Worm (Caenorhabditis elegans) whole organism, L4 larva: ENCODE data around the gene Y60C6A.3.

ENCODE experiments used
- aly-2 ChIP-seq: sonication (generic microtip); optimal IDR thresholded peaks from 2 replicates; lab custom pipeline; 2018; ENCODE audit warnings: missing biosample characterization, missing genetic modification characterization
- fos-1 ChIP-seq: fragments of 150-350 bp; optimal IDR thresholded peaks from 2 replicates; lab custom pipeline; 2014; ENCODE audit warnings: missing biosample characterization, missing genetic modification characterization

DNA sequence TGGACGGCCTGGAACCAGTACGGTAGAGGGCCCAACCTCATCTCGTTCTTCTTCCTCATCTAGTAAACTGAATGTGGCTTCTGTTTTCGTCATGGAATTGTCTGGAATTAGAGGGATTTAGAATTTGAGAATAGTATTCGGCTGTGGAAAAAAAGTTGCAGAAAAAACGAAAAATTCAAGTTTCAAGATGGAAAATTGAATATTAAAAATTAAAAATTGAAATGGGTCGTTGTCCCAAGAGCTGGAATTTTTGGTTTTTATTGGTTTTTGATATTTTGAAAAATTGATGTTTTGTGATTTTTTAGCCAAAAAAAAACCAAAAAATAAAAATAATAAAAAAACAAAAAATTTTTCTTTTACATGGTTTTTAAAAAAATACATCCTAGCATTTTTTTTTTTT lies 20.2 kb downstream of the Y60C6A.3 start, which contains the start of gene R02F11.3:
- TF ChIP-seq aly-2 (tag; lab: Kevin White, UChicago): no peak
- TF ChIP-seq fos-1 (tag; lab: Kevin White, UChicago): no peak
